Worm (Caenorhabditis elegans): ENCODE measurements around the gene hpo-9.

The hpo-9 gene

DNA sequence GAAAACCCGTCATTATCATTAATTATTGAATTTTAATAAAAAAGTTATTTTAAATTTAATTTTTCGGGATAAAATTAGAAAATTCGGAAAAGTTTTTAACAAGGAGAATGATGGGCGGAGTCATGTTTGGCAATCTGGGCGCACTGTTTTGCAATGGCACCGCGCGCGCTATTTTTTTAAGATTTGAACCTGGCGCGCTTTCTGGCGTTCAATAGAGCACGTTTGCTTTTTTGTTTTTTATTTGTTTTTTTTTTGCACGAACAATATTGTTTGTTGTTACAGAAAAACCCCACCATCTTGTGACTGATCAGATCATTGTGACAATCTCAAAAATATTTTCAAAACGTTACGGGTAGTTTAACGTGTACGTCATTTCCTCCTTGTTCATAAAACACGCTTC, 203 bp upstream of the hpo-9 start, which contains the start of gene hyls-1 (continued):
- TF ChIP-seq nhr-10 (tag; optimal IDR thresholded peaks at IDR 0.05), result no peak
- peak; percentile 88 for TF ChIP-seq dve-1 (tag; optimal IDR thresholded peaks at IDR 0.05; ENCODE audit: insufficient read depth)
- peak; percentile 27 for TF ChIP-seq ama-1 (optimal IDR thresholded peaks at IDR 0.05)
- no peak for TF ChIP-seq mdt-29 (GFP tag; IDR thresholded peaks at IDR 0.05)
- TF ChIP-seq nhr-25 (tag; optimal IDR thresholded peaks at IDR 0.05; ENCODE audit: borderline replicate concordance, insufficient read depth), result peak; percentile 69
- TF ChIP-seq rbr-2 (tag; optimal IDR thresholded peaks at IDR 0.05), result peak; percentile 81
- peak; percentile 27 for TF ChIP-seq zfp-2 (tag; optimal IDR thresholded peaks at IDR 0.05)
- TF ChIP-seq lsy-2 (tag; optimal IDR thresholded peaks at IDR 0.05), result peak in 1 of 2 experiments; percentile 86
- TF ChIP-seq ztf-7 (tag; optimal IDR thresholded peaks at IDR 0.05), result no peak
- no peak for TF ChIP-seq lir-3 (tag; optimal IDR thresholded peaks at IDR 0.05)
- no peak for TF ChIP-seq lim-7 (GFP tag; IDR thresholded peaks at IDR 0.05)
- TF ChIP-seq dmd-8 (GFP tag; IDR thresholded peaks at IDR 0.05), result no peak
- TF ChIP-seq nhr-11 (tag; optimal IDR thresholded peaks at IDR 0.05), result no peak
- no peak for TF ChIP-seq set-16 (GFP tag; IDR thresholded peaks at IDR 0.05)
- peak in 1 of 2 experiments; percentile 89 for TF ChIP-seq daf-16 (GFP tag; optimal IDR thresholded peaks at IDR 0.05)
- peak; percentile 90 for TF ChIP-seq daf-16 (tag; optimal IDR thresholded peaks at IDR 0.05)

DNA sequence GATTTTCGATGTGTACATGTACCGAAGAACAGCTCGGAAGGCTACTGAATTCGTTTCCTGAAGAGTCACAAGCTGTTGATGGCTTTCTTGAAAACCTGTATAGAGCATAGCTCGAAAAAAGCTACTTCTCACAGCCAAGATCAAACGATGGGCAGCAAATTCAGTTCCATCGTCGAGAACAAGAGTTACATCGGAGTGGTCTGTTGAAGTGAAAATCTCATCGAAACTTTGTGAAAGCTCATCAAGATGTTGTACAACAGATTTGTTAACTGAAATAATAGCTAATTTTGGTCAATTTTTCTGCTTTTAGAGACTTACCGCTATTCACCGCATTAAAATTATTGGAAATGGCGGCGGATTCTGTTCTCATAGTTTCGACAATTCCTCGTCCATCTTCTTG, 236 bp downstream of the hpo-9 start:
- TF ChIP-seq pqm-1 (tag; optimal IDR thresholded peaks at IDR 0.05) (no peak), aha-1 (tag) (peak; percentile 54), zip-2 (tag; optimal IDR thresholded peaks at IDR 0.05) (no peak)

DNA sequence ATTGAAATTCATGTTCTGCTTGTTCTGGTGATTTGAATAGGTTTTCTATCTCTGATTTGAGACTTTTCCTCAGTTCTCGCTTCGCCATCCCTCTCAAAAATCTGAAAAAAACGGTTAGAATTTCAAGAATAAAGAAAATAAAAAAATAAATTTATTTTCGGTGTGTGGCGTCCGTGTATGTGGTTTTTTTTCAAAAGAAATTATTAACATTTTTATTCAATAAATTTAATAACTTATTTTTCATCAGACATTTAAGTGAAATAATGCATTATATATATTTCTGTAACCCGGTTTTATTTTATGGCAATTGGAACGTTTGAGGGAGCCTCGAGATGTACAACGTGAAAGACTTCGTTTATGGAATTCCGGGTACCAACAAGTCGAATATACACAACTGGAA, 2.2 kb downstream of the hpo-9 start, which contains the start of gene C05C8.5:
Gene C05C8.5, minus strand, starts transcription at position 101 of the 400 bp plus-strand sequence.
- no peak for TF ChIP-seq zip-2 (tag; optimal IDR thresholded peaks at IDR 0.05)
- TF ChIP-seq daf-19 (GFP tag; conservative IDR thresholded peaks at IDR 0.05), result no peak

DNA sequence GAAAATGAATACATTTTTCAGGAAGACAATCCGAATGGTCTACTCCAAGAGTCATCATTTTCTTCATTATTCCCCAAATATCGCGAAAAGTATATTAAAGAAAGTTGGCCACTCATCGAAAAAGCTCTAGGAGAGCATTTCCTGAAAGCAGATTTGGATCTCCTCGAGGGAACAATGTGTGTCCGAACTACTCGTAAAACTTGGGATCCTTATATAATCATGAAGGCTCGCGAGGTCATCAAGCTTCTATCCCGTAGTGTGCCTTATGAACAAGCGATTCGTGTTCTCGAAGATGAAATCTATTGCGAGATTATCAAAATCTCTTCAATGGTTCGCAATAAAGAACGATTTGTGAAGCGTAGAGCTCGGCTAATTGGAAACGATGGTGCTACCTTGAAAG, 5.4 kb downstream of the hpo-9 start:
- no peak for TF ChIP-seq nhr-28 (tag; optimal IDR thresholded peaks at IDR 0.05)
- TF ChIP-seq aha-1 (tag), result peak; percentile 95

DNA sequence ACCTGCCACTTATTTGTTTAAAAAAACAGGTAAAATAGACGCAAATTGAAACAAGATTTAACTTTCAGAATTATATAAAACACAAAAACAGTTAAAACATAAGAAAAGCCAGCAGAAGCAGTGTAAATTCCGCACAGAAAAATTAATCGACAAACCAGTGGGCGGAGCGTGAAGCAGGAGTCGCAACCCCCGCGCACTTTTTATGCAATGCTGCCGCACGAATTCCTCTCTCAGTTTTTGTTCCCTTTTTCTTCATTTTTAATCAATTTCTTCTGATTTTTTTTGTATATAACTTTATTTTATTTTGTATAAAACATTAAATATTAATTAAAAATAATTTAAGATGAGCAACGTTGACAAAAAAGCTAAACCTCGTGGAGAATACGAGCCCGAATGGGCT, 6.1 kb downstream of the hpo-9 start, which contains the start of the genes gei-6 and krr-1:
Gene gei-6, minus strand, starts transcription at position 2 of the 400 bp plus-strand sequence.
Gene krr-1, plus strand, starts transcription at position 344 of the 400 bp plus-strand sequence.
- TF ChIP-seq lin-15B (tag; optimal IDR thresholded peaks at IDR 0.05) (peak; percentile 35), duxl-1 (tag; optimal IDR thresholded peaks at IDR 0.05; ENCODE audit: poor library complexity) (peak; percentile 28), saeg-2 (GFP tag; IDR thresholded peaks at IDR 0.05) (no peak), snpc-4 (tag; optimal IDR thresholded peaks at IDR 0.05) (no peak), rbr-2 (tag; optimal IDR thresholded peaks at IDR 0.05) (peak; percentile 25), spr-3 (GFP tag; optimal IDR thresholded peaks at IDR 0.05) (no peak), aha-1 (tag) (peak; percentile 30), dpl-1 (GFP tag; optimal IDR thresholded peaks at IDR 0.05) (peak; percentile 65), fkh-10 (GFP tag; optimal IDR thresholded peaks at IDR 0.05) (no peak), egl-43 (GFP tag; IDR thresholded peaks at IDR 0.05) (0 out of 2 replicates have a peak, but pooled peaks have one; percentile 33), tag-97 (GFP tag; IDR thresholded peaks at IDR 0.05) (no peak), skn-1 (tag; optimal IDR thresholded peaks at IDR 0.05) (no peak), hlh-30 (tag; optimal IDR thresholded peaks at IDR 0.05; ENCODE audit: insufficient read depth) (peak; percentile 11), zip-11 (GFP tag; IDR thresholded peaks at IDR 0.05) (no peak), zip-2 (tag; optimal IDR thresholded peaks at IDR 0.05) (no peak), tra-1 (GFP tag; IDR thresholded peaks at IDR 0.05) (no peak), ama-1 (optimal IDR thresholded peaks at IDR 0.05) (no peak), ceh-32 (tag; optimal IDR thresholded peaks at IDR 0.05; ENCODE audit: poor library complexity) (no peak), nhr-77 (tag; optimal IDR thresholded peaks at IDR 0.05) (peak; percentile 15), ctbp-1 (GFP tag; IDR thresholded peaks at IDR 0.05) (no peak), ZK337.2 (GFP tag; IDR thresholded peaks at IDR 0.05) (no peak), dmd-9 (GFP tag; IDR thresholded peaks at IDR 0.05) (no peak), lsy-2 (tag; optimal IDR thresholded peaks at IDR 0.05) (peak in 1 of 2 experiments; percentile 57), ceh-62 (tag; optimal IDR thresholded peaks at IDR 0.05) (no peak), nhr-11 (tag; optimal IDR thresholded peaks at IDR 0.05) (no peak), daf-12 (tag; optimal IDR thresholded peaks at IDR 0.05) (no peak), arid-1 (GFP tag; conservative IDR thresholded peaks at IDR 0.05) (0 out of 2 replicates have a peak, but pooled peaks have one; percentile 45), lir-3 (tag; optimal IDR thresholded peaks at IDR 0.05) (no peak), lin-38 (GFP tag; IDR thresholded peaks at IDR 0.05) (peak; percentile 71), jun-1 (tag; optimal IDR thresholded peaks at IDR 0.05) (no peak), zfp-2 (tag; optimal IDR thresholded peaks at IDR 0.05) (no peak)
